Worm (Caenorhabditis elegans): ENCODE results near the gene F32D8.7.

DNA sequence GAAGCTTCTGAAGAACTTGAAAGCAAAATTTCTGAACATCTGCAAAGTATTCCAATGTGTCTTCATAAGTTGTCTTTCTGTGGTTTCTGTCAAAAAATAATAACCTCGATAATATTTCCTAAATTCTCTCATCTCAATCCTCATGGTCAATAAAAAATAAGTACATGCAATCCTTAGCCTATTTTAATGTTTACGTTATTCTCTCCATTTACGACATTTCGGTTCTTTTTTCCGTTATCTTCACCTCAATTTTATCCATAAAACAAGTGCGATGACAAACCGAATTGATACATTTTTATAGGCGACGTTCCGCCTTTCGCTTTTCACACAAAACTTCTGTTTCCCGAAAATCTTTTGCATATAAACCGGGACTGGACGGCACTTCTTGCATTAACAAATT is 51.3 kb downstream of the F32D8.7 start, which contains the start of gene col-153:
- no peak for TF ChIP-seq tbx-37 (GFP tag; conservative IDR thresholded peaks at IDR 0.05)
- TF ChIP-seq sea-1 (GFP tag; conservative IDR thresholded peaks at IDR 0.05): no peak
- no peak for TF ChIP-seq ama-1 (optimal IDR thresholded peaks at IDR 0.05)
